Fruit fly (Drosophila melanogaster): ENCODE data around the gene Prosbeta3.

dm6 chr3R:9030006-9030749 lies 24.2 kb upstream of the Prosbeta3 start:
- no peak for TF ChIP-seq CG5204 (GFP tag; optimal IDR thresholded peaks at IDR 0.05)
- TF ChIP-seq Crg-1 (GFP tag; optimal IDR thresholded peaks at IDR 0.05): no peak

All from whole organism, adult.